Fruit fly (Drosophila melanogaster): ENCODE measurements around the gene p38b.

p38b gene

dm6 chr2L:13780109-13780947, at the start of gene p38b, which contains the start of gene CG9008:
Gene p38b, plus strand, starts transcription at chr2L:13780689.
Gene CG9008, minus strand, starts transcription at chr2L:13780165.
- TF ChIP-seq gl (tag; optimal IDR thresholded peaks at IDR 0.05) (no peak), CG10348 (GFP tag; IDR thresholded peaks at IDR 0.05) (no peak), CG15710 (tag; optimal IDR thresholded peaks at IDR 0.05) (peak; percentile 87), CG13204 (GFP tag; optimal IDR thresholded peaks at IDR 0.05) (no peak), Pif1B (GFP tag; optimal IDR thresholded peaks at IDR 0.05) (peak; percentile 71), CG34367 (tag; optimal IDR thresholded peaks at IDR 0.05) (peak; percentile 75), Pif1A (GFP tag; optimal IDR thresholded peaks at IDR 0.05) (no peak), CG8159 (tag; optimal IDR thresholded peaks at IDR 0.05) (peak; percentile 92), fd96Ca (GFP tag; IDR thresholded peaks at IDR 0.05) (peak; percentile 49; the same call in 1 of the 3 replicates), CG17806 (tag; optimal IDR thresholded peaks at IDR 0.05) (peak; percentile 79), Snoo (tag; optimal IDR thresholded peaks at IDR 0.05) (peak; percentile 85), CG9948 (tag; optimal IDR thresholded peaks at IDR 0.05) (peak; percentile 84), CG8301 (tag; optimal IDR thresholded peaks at IDR 0.05) (peak; percentile 81), EcR (GFP tag; optimal IDR thresholded peaks at IDR 0.05) (no peak), CG12605 (GFP tag; IDR thresholded peaks at IDR 0.05) (no peak; the same call in none of the 2 replicates), CG14655 (GFP tag; optimal IDR thresholded peaks at IDR 0.05) (no peak), CG32121 (GFP tag; IDR thresholded peaks at IDR 0.05) (peak; percentile 52), D1 (tag; optimal IDR thresholded peaks at IDR 0.05) (no peak), CG4496 (GFP tag; IDR thresholded peaks at IDR 0.05) (peak; percentile 49; the same call in 1 of the 3 replicates), Ets98B (GFP tag; IDR thresholded peaks at IDR 0.05) (peak; percentile 31), rn (GFP tag; IDR thresholded peaks at IDR 0.05) (peak; percentile 68)

- no peak for TF ChIP-seq Pif1B (GFP tag; optimal IDR thresholded peaks at IDR 0.05)
- no peak for TF ChIP-seq CG9948 (tag; optimal IDR thresholded peaks at IDR 0.05)
- TF ChIP-seq CG14655 (GFP tag; optimal IDR thresholded peaks at IDR 0.05): no peak
Observed at dm6 chr2L:13732287-13732686, 48.2 kb upstream of the p38b start.

dm6 chr2L:13735838-13736237, 44.7 kb upstream of the p38b start, which contains the start of gene nur:
Gene nur, plus strand, starts transcription at chr2L:13736138.
- TF ChIP-seq EcR (GFP tag; optimal IDR thresholded peaks at IDR 0.05) (no peak), CG8159 (tag; optimal IDR thresholded peaks at IDR 0.05) (no peak), CG9948 (tag; optimal IDR thresholded peaks at IDR 0.05) (no peak), gl (tag; optimal IDR thresholded peaks at IDR 0.05) (no peak), CG32121 (GFP tag; IDR thresholded peaks at IDR 0.05) (no peak), D1 (tag; optimal IDR thresholded peaks at IDR 0.05) (no peak), Ets98B (GFP tag; IDR thresholded peaks at IDR 0.05) (no peak), CG14655 (GFP tag; optimal IDR thresholded peaks at IDR 0.05) (no peak), CG17806 (tag; optimal IDR thresholded peaks at IDR 0.05) (no peak), CG34367 (tag; optimal IDR thresholded peaks at IDR 0.05) (no peak), Pif1B (GFP tag; optimal IDR thresholded peaks at IDR 0.05) (no peak), fd96Ca (GFP tag; IDR thresholded peaks at IDR 0.05) (no peak), CG15710 (tag; optimal IDR thresholded peaks at IDR 0.05) (no peak), Pif1A (GFP tag; optimal IDR thresholded peaks at IDR 0.05) (no peak), CG10348 (GFP tag; IDR thresholded peaks at IDR 0.05) (no peak), CG13204 (GFP tag; optimal IDR thresholded peaks at IDR 0.05) (no peak)

- no peak for TF ChIP-seq CG17806 (tag; optimal IDR thresholded peaks at IDR 0.05)
- TF ChIP-seq CG32121 (GFP tag; IDR thresholded peaks at IDR 0.05): no peak
- TF ChIP-seq CG34367 (tag; optimal IDR thresholded peaks at IDR 0.05): no peak
- no peak for TF ChIP-seq CG12605 (GFP tag; IDR thresholded peaks at IDR 0.05)
- TF ChIP-seq CG4496 (GFP tag; IDR thresholded peaks at IDR 0.05): no peak
- no peak for TF ChIP-seq CG14655 (GFP tag; optimal IDR thresholded peaks at IDR 0.05)
- no peak for TF ChIP-seq gl (tag; optimal IDR thresholded peaks at IDR 0.05)
- no peak for TF ChIP-seq CG10348 (GFP tag; IDR thresholded peaks at IDR 0.05)
- no peak for TF ChIP-seq Ets98B (GFP tag; IDR thresholded peaks at IDR 0.05)
Observed at dm6 chr2L:13746652-13747051, 33.8 kb upstream of the p38b start, which contains the start of gene TM9SF4. Gene TM9SF4, plus strand, starts transcription at chr2L:13746952.

dm6 chr2L:13763144-13763543, 17.3 kb upstream of the p38b start:
- TF ChIP-seq CG8301 (tag; optimal IDR thresholded peaks at IDR 0.05) (no peak), Pif1A (GFP tag; optimal IDR thresholded peaks at IDR 0.05) (no peak), EcR (GFP tag; optimal IDR thresholded peaks at IDR 0.05) (no peak), rn (GFP tag; IDR thresholded peaks at IDR 0.05) (no peak), CG9948 (tag; optimal IDR thresholded peaks at IDR 0.05) (no peak), gl (tag; optimal IDR thresholded peaks at IDR 0.05) (no peak), CG10348 (GFP tag; IDR thresholded peaks at IDR 0.05) (no peak), Snoo (tag; optimal IDR thresholded peaks at IDR 0.05) (no peak), CG12605 (GFP tag; IDR thresholded peaks at IDR 0.05) (no peak), D1 (tag; optimal IDR thresholded peaks at IDR 0.05) (no peak), fd96Ca (GFP tag; IDR thresholded peaks at IDR 0.05) (no peak), CG15710 (tag; optimal IDR thresholded peaks at IDR 0.05) (no peak), CG34367 (tag; optimal IDR thresholded peaks at IDR 0.05) (no peak), CG17806 (tag; optimal IDR thresholded peaks at IDR 0.05) (no peak), CG14655 (GFP tag; optimal IDR thresholded peaks at IDR 0.05) (no peak), CG13204 (GFP tag; optimal IDR thresholded peaks at IDR 0.05) (no peak), Pif1B (GFP tag; optimal IDR thresholded peaks at IDR 0.05) (no peak), CG32121 (GFP tag; IDR thresholded peaks at IDR 0.05) (no peak)

dm6 chr2L:13770884-13771283, 9.6 kb upstream of the p38b start:
- TF ChIP-seq Snoo (tag; optimal IDR thresholded peaks at IDR 0.05) (no peak), gl (tag; optimal IDR thresholded peaks at IDR 0.05) (no peak), CG12605 (GFP tag; IDR thresholded peaks at IDR 0.05) (no peak), rn (GFP tag; IDR thresholded peaks at IDR 0.05) (no peak), CG34367 (tag; optimal IDR thresholded peaks at IDR 0.05) (no peak), EcR (GFP tag; optimal IDR thresholded peaks at IDR 0.05) (no peak), CG13204 (GFP tag; optimal IDR thresholded peaks at IDR 0.05) (no peak), CG4496 (GFP tag; IDR thresholded peaks at IDR 0.05) (no peak), Pif1B (GFP tag; optimal IDR thresholded peaks at IDR 0.05) (no peak)

Data from whole organism, pupa.